Fruit fly (Drosophila melanogaster): ENCODE results near the gene CG18281.

DNA sequence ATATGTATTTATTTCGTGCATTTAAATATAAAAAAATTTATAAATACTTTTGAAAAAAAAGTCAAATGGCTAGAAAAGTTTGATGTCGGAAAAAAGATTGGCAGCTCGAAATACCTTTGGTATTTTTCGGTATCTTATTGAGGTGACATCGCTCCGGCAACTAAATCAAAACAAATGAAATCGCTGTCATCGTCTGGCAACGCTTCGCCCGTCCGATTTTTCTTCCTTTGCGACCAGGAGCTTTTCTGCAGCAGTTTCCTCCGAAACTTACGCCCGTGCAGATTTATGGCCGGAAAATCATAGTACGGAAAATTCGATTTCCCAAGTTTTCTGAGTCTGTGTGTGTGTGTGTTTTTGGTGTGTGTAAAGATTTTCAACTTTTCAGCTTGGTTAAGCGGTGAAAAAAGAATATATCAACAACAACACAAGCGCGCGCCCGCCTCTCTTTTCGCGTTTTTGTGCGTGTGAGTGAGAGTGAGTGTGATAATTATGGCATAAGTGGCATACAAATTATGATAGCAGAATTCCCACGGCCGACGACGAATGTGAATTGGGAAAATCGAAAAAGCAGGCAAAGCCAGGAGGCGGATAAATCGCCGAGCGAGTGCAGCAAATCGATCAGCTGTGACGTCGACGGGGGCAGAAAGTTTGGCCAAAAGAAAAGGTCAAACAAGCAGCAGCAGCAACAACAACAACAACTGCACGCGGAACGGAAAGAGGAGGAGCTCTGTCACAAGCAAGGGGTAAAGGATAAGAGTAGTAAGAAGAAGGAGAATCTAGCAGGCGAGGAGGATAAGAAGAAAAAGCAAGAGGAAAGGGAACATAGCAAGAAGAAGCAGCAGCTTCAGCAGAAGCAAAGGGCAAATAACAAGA lies 2.3 kb upstream of the CG18281 start, which contains the start of gene CG32425:
- peak; percentile 18 for TF ChIP-seq Myc (optimal IDR thresholded peaks at IDR 0.05)
- no peak for TF ChIP-seq Abd-B (GFP tag; optimal IDR thresholded peaks at IDR 0.05)
